Worm (Caenorhabditis elegans): ENCODE results near the gene argk-1.

DNA sequence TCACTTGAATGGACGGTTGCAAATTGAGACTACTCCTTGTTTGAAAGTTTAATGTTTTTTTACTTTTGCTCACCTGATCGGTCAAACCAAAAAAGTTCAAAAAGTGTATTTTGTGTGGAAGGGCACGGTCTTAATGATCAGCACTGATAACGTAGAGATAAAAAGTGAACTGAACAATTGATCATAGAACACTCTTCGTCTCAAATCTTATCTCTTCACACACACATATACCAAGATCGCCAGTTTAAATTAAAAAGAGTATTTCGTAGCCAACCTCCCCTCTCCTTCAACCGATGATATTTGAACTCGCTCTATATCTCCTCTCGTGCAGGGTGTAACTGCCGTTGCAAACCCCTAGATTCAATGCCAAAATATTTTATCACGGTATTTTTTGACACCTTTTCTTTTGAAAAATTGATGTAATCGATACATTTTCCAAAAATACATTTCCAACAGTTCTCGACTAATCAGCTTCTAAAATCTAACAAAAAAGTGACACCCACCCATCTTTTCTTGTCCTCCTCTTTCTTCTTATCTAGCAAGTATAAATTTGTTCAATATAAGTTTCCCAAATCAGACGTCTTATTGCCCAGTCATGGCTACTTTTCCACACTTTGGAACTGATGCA, 3.5 kb upstream of the argk-1 start, which contains the start of gene cth-1:
- no peak for TF ChIP-seq sox-4 (tag; optimal IDR thresholded peaks at IDR 0.05)
- TF ChIP-seq nhr-77 (tag; optimal IDR thresholded peaks at IDR 0.05), result no peak
- TF ChIP-seq blmp-1 (tag; optimal IDR thresholded peaks at IDR 0.05), result no peak
- TF ChIP-seq snpc-4 (tag; optimal IDR thresholded peaks at IDR 0.05), result no peak
- TF ChIP-seq ets-5 (GFP tag; IDR thresholded peaks at IDR 0.05), result no peak
- no peak for TF ChIP-seq ztf-4 (tag; optimal IDR thresholded peaks at IDR 0.05)
- no peak for TF ChIP-seq ceh-82 (tag; optimal IDR thresholded peaks at IDR 0.05)
- TF ChIP-seq tbx-2 (tag; optimal IDR thresholded peaks at IDR 0.05), result no peak
- TF ChIP-seq sptf-1 (tag; optimal IDR thresholded peaks at IDR 0.05), result no peak

Data from whole organism, L1 larva.